Fruit fly (Drosophila melanogaster): ENCODE data around the gene TwdlE.
A peak's percentile ranks its signal among the peaks of the same experiment; 100 is the strongest.

Gene TwdlE

dm6 chr2L:7909327-7909804 lies 48.7 kb upstream of the TwdlE start (continued):
- TF ChIP-seq fd85E (GFP tag; optimal IDR thresholded peaks at IDR 0.05) (no peak), CG10631 (GFP tag; optimal IDR thresholded peaks at IDR 0.05) (no peak), salr (GFP tag; optimal IDR thresholded peaks at IDR 0.05) (no peak), acj6 (GFP tag; optimal IDR thresholded peaks at IDR 0.05) (peak; percentile 11), CG6808 (GFP tag; optimal IDR thresholded peaks at IDR 0.05) (peak; percentile 52), OdsH (GFP tag; optimal IDR thresholded peaks at IDR 0.05) (peak; percentile 22), svp (GFP tag) (peak; percentile 89), Sox15 (GFP tag; optimal IDR thresholded peaks at IDR 0.05) (no peak), CG31627 (GFP tag; optimal IDR thresholded peaks at IDR 0.05) (peak; percentile 33), vri (GFP tag; optimal IDR thresholded peaks at IDR 0.05) (peak; percentile 52)

DNA sequence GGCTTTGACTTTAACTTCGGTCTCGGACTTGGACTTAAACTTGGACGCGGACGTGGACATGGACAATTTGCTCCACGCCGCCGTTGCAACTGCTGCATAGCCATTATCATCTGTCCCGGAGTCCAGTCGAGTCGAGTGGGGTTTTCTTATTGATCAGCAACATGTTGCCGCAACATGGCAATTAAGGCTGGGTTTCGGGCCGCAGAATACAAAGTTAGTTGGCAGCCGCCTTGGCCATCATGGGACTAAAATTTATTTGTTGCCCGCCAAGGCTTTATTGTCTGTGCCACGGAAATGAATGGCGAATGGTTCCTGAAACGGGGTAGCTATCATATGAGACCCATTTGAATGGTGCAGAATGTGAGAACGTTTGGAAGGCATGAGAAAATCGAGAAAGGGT lies 41.2 kb upstream of the TwdlE start:
- TF ChIP-seq Ets21C (GFP tag; optimal IDR thresholded peaks at IDR 0.05) (no peak), dsx (GFP tag; optimal IDR thresholded peaks at IDR 0.05; ENCODE audit: poor library complexity, severe bottlenecking) (peak; percentile 86), CG6163 (GFP tag; IDR thresholded peaks at IDR 0.05) (0 out of 3 replicates have a peak, but pooled peaks have one; percentile 10)

dm6 chr2L:7899949-7900348 lies 39.3 kb upstream of the TwdlE start:
- TF ChIP-seq Gug (GFP tag; IDR thresholded peaks at IDR 0.05) = peak; percentile 88
- TF ChIP-seq fd59A (GFP tag; optimal IDR thresholded peaks at IDR 0.05) = peak; percentile 97
- TF ChIP-seq CG1621 (tag; optimal IDR thresholded peaks at IDR 0.05) = peak; percentile 96
- no peak for TF ChIP-seq Eip93F (GFP tag; optimal IDR thresholded peaks at IDR 0.05)
- peak; percentile 99 for TF ChIP-seq Hr4 (GFP tag; optimal IDR thresholded peaks at IDR 0.05)
- TF ChIP-seq acj6 (GFP tag; optimal IDR thresholded peaks at IDR 0.05) = peak; percentile 93
- peak; percentile 95 for TF ChIP-seq CG4318 (GFP tag; optimal IDR thresholded peaks at IDR 0.05)
- TF ChIP-seq CG8632 (GFP tag; optimal IDR thresholded peaks at IDR 0.05) = peak; percentile 91
- TF ChIP-seq CG11762 (GFP tag; optimal IDR thresholded peaks at IDR 0.05; ENCODE audit: insufficient read depth) = peak; percentile 91
- TF ChIP-seq eg (GFP tag; IDR thresholded peaks at IDR 0.05) = peak; percentile 97
- TF ChIP-seq CG6276 (GFP tag; optimal IDR thresholded peaks at IDR 0.05) = peak; percentile 96
- TF ChIP-seq svp (GFP tag) = peak; percentile 97
- peak; percentile 97 for TF ChIP-seq CG8119 (GFP tag; IDR thresholded peaks at IDR 0.05)
- peak; percentile 91 for TF ChIP-seq CG9139 (GFP tag; optimal IDR thresholded peaks at IDR 0.05)
- peak; percentile 97 for TF ChIP-seq CG15336 (GFP tag; IDR thresholded peaks at IDR 0.05)
- peak; percentile 86 for TF ChIP-seq fd85E (GFP tag; optimal IDR thresholded peaks at IDR 0.05)
- peak; percentile 89 for TF ChIP-seq CG6854 (GFP tag; optimal IDR thresholded peaks at IDR 0.05)
- peak; percentile 84 for TF ChIP-seq Sox15 (GFP tag; optimal IDR thresholded peaks at IDR 0.05)
- peak; percentile 96 for TF ChIP-seq achi (GFP tag; optimal IDR thresholded peaks at IDR 0.05)
- peak; percentile 94 for TF ChIP-seq OdsH (GFP tag; optimal IDR thresholded peaks at IDR 0.05)
- peak; percentile 95 for TF ChIP-seq Eip75B (GFP tag; optimal IDR thresholded peaks at IDR 0.05)
- peak; percentile 94 for TF ChIP-seq net (GFP tag; optimal IDR thresholded peaks at IDR 0.05)
- peak; percentile 97 for TF ChIP-seq dsx (GFP tag; optimal IDR thresholded peaks at IDR 0.05; ENCODE audit: poor library complexity, severe bottlenecking)
- peak; percentile 95 for TF ChIP-seq pdm3 (GFP tag; optimal IDR thresholded peaks at IDR 0.05)
- TF ChIP-seq CG3032 (tag; optimal IDR thresholded peaks at IDR 0.05) = peak; percentile 97
- peak; percentile 88 for TF ChIP-seq Met (GFP tag; optimal IDR thresholded peaks at IDR 0.05)
- peak; percentile 97 for TF ChIP-seq CG6808 (GFP tag; optimal IDR thresholded peaks at IDR 0.05)
- peak; percentile 74 for TF ChIP-seq Ets21C (GFP tag; optimal IDR thresholded peaks at IDR 0.05)
- peak; percentile 83 for TF ChIP-seq Hr39 (GFP tag; optimal IDR thresholded peaks at IDR 0.05)
- TF ChIP-seq CG34406 (GFP tag; optimal IDR thresholded peaks at IDR 0.05) = peak; percentile 92
- peak; percentile 97 for TF ChIP-seq CG3919 (GFP tag; optimal IDR thresholded peaks at IDR 0.05)
- TF ChIP-seq CG7368 (GFP tag; optimal IDR thresholded peaks at IDR 0.05) = peak; percentile 96
- TF ChIP-seq Blimp-1 (GFP tag; optimal IDR thresholded peaks at IDR 0.05) = peak; percentile 61
- peak; percentile 89 for TF ChIP-seq cyc (GFP tag; optimal IDR thresholded peaks at IDR 0.05)
- peak; percentile 86 for TF ChIP-seq Sox102F (GFP tag; optimal IDR thresholded peaks at IDR 0.05)
- TF ChIP-seq CG11294 (GFP tag; IDR thresholded peaks at IDR 0.05) = peak; percentile 83
- TF ChIP-seq CG6792 (GFP tag; optimal IDR thresholded peaks at IDR 0.05) = peak; percentile 93
- peak; percentile 91 for TF ChIP-seq esn (GFP tag; optimal IDR thresholded peaks at IDR 0.05)
- TF ChIP-seq Hr38 (GFP tag; optimal IDR thresholded peaks at IDR 0.05) = peak; percentile 35
- TF ChIP-seq ss (GFP tag; optimal IDR thresholded peaks at IDR 0.05) = peak; percentile 95 to 96
- peak; percentile 63 for TF ChIP-seq vri (GFP tag; optimal IDR thresholded peaks at IDR 0.05)
- TF ChIP-seq CG32006 (GFP tag; optimal IDR thresholded peaks at IDR 0.05) = peak; percentile 98

All from whole organism, prepupa.